Fruit fly (Drosophila melanogaster): ENCODE measurements around the gene CG11854.

DNA sequence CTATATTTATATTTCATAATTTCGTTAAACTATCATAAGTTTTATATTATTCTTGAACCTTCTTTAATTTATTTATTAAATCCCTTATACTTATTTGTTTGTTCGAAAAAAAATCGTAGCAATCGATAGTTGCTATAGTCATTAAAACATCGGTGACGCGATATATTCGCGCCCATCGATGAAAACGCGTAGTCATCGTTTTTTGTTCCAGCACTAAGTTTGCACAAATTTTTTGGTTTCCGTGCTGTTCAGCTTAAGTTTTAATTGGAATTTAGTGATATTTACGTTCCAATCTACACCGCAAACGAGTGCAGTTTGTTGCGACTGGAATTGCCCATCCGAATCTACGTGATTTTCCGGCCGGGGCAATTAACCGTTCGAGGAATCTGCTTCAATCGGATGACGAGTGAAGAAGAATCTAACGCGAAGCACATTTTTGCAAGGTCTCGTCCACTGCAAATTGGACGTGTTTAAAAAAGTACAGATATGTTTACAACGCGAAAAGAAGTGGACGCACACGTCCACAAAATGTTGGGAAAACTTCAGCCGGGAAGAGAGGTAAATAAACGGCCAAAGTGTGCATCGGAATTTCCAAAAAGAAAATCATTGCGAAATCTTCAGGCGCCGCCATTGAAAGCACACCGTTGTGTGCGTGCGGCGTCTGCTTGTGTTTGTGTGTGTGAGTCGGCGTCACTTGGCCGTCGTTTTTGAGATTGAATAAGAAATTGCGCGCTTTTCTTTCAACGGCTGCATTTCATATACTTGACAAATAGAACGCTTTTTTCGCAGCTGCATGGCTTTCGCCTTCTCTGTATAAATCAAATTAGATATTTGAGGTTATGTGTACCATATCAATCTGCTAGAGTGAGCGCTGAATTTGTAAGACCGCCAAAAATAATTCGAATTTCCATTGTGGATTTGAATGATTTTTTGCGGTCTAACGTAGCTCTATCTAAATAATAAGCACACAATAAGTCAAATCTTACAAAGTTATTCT, 7.6 kb downstream of the CG11854 start, which contains the start of gene Nup358:
- TF ChIP-seq CrebA (GFP tag; optimal IDR thresholded peaks at IDR 0.05; ENCODE audit: borderline replicate concordance) (no peak), fru (GFP tag; optimal IDR thresholded peaks at IDR 0.05) (no peak), jim (GFP tag; optimal IDR thresholded peaks at IDR 0.05) (no peak), Vsx2 (GFP tag; optimal IDR thresholded peaks at IDR 0.05; ENCODE audit: partially characterized antibody) (no peak), dl (GFP tag; optimal IDR thresholded peaks at IDR 0.05; ENCODE audit: insufficient read depth in 1 of 2, partially characterized antibody in 2 of 2) (no peak), lola (GFP tag; optimal IDR thresholded peaks at IDR 0.05) (no peak), pan (optimal IDR thresholded peaks at IDR 0.05) (no peak), Dfd (GFP tag; optimal IDR thresholded peaks at IDR 0.05) (no peak), h (GFP tag; optimal IDR thresholded peaks at IDR 0.05) (no peak), N (GFP tag; optimal IDR thresholded peaks at IDR 0.05) (no peak), tai (GFP tag; optimal IDR thresholded peaks at IDR 0.05) (no peak), br (GFP tag; optimal IDR thresholded peaks at IDR 0.05) (no peak), Dif (GFP tag; optimal IDR thresholded peaks at IDR 0.05; ENCODE audit: partially characterized antibody) (no peak), dsf (GFP tag; optimal IDR thresholded peaks at IDR 0.05; ENCODE audit: borderline replicate concordance) (no peak)
